Worm (Caenorhabditis elegans) whole organism, L4 larva: Measurements from ENCODE around the gene ZK892.4.
"Not testable (repeated sequence)": the region's sequence is repeated elsewhere in the genome, so short reads cannot be mapped to it uniquely, and the experiment has no call there.

Experiments
- D1046.2 ChIP-seq: fragments of 200-800 bp; sonication (Bioruptor generic); IDR thresholded peaks from 2 replicates; pipeline ENCODE4 v1.3.6; 2022; ENCODE audit warnings: missing genetic modification characterization, missing compliant biosample characterization
- F37D6.2 ChIP-seq: sonication (generic microtip); optimal IDR thresholded peaks from 2 replicates; lab custom pipeline; 2016; ENCODE audit warnings: mild to moderate bottlenecking, missing genetic modification characterization, missing compliant biosample characterization
- F44E2.7 ChIP-seq: fragments of 200-800 bp; sonication (Bioruptor generic); IDR thresholded peaks from 2 replicates; pipeline ENCODE4 v2.1.2; 2022; ENCODE audit warnings: missing genetic modification characterization, missing compliant biosample characterization
- T20F7.1 ChIP-seq: fragments of 200-800 bp; sonication (Bioruptor generic); optimal IDR thresholded peaks from 2 replicates; lab custom pipeline; 2018; ENCODE audit warnings: mild to moderate bottlenecking, missing genetic modification characterization, missing compliant biosample characterization
- T26A8.4 ChIP-seq: fragments of 200-800 bp; sonication (Bioruptor generic); IDR thresholded peaks from 2 replicates; pipeline ENCODE4 v1.3.6; 2022; ENCODE audit warnings: missing genetic modification characterization, missing compliant biosample characterization
- Y48G9A.11 ChIP-seq: fragments of 200-800 bp; sonication (Bioruptor generic); IDR thresholded peaks from 2 replicates; pipeline ENCODE4 v1.3.6; 2022; ENCODE audit warnings: missing genetic modification reagents, missing genetic modification characterization, missing compliant biosample characterization
- ZK337.2 ChIP-seq: fragments of 200-800 bp; sonication (Bioruptor generic); IDR thresholded peaks from 2 replicates; pipeline ENCODE4 v1.3.6; 2022; ENCODE audit warnings: missing genetic modification reagents, missing genetic modification characterization, missing compliant biosample characterization
- aha-1 ChIP-seq: fragments of 150-350 bp; peaks from one replicate; lab custom pipeline; 2014; ENCODE audit warnings: missing biosample characterization, missing genetic modification characterization
- arid-1 ChIP-seq: fragments of 200-800 bp; sonication (Bioruptor generic); conservative IDR thresholded peaks from 2 replicates; pipeline ENCODE4 v1.3.6; 2022; ENCODE audit warnings: missing genetic modification reagents, missing genetic modification characterization, missing compliant biosample characterization
- ceh-62 ChIP-seq: sonication (generic microtip); optimal IDR thresholded peaks from 2 replicates; lab custom pipeline; 2017; ENCODE audit warnings: missing biosample characterization, missing genetic modification characterization
- ceh-82 ChIP-seq: sonication (generic microtip); optimal IDR thresholded peaks from 2 replicates; lab custom pipeline; 2017; ENCODE audit warnings: missing biosample characterization, missing genetic modification characterization
- daf-12 ChIP-seq: fragments of 150-350 bp; optimal IDR thresholded peaks from 2 replicates; lab custom pipeline; 2014; ENCODE audit warnings: missing biosample characterization, missing genetic modification reagents, missing genetic modification characterization
- daf-16 ChIP-seq, 3 experiments: sonication (generic microtip); optimal IDR thresholded peaks; 2 replicates each; lab custom pipeline; 2016 to 2017; ENCODE audit warnings: missing genetic modification characterization in 3 of 3, missing genetic modification reagents in 3 of 3, mild to moderate bottlenecking in 2 of 3, missing compliant biosample characterization in 2 of 3, missing biosample characterization in 1 of 3, moderate library complexity in 1 of 3
- daf-8 ChIP-seq: fragments of 200-800 bp; sonication (Bioruptor generic); IDR thresholded peaks from 2 replicates; pipeline ENCODE4 v1.3.6; 2022; ENCODE audit warnings: missing genetic modification characterization, missing compliant biosample characterization
- dmd-6 ChIP-seq: fragments of 200-800 bp; sonication (Bioruptor generic); IDR thresholded peaks from 2 replicates; pipeline ENCODE4 v1.3.6; 2022; ENCODE audit warnings: missing genetic modification reagents, missing genetic modification characterization, missing compliant biosample characterization
- dmd-8 ChIP-seq: fragments of 200-800 bp; sonication (Bioruptor generic); IDR thresholded peaks from 2 replicates; pipeline ENCODE4 v1.3.6; 2022; ENCODE audit warnings: missing genetic modification characterization, missing compliant biosample characterization
- dmd-9 ChIP-seq: fragments of 200-800 bp; sonication (Bioruptor generic); IDR thresholded peaks from 2 replicates; pipeline ENCODE4 v1.3.6; 2022; ENCODE audit warnings: missing genetic modification reagents, missing genetic modification characterization, missing compliant biosample characterization
- dpl-1 ChIP-seq: fragments of 150-350 bp; optimal IDR thresholded peaks from 2 replicates; lab custom pipeline; 2014; ENCODE audit warnings: missing biosample characterization, missing genetic modification reagents, missing genetic modification characterization
- dve-1 ChIP-seq: sonication (generic microtip); optimal IDR thresholded peaks from 2 replicates; lab custom pipeline; 2017; ENCODE audit warnings: antibody characterized with exemption, mild to moderate bottlenecking, missing genetic modification characterization, missing compliant biosample characterization; ENCODE audit not compliant: insufficient read depth
- egl-43 ChIP-seq: fragments of 200-800 bp; sonication (Bioruptor generic); IDR thresholded peaks from 2 replicates; pipeline ENCODE4 v1.3.6; 2022; ENCODE audit warnings: missing genetic modification reagents, missing genetic modification characterization, missing compliant biosample characterization
- gei-8 ChIP-seq: fragments of 200-800 bp; sonication (Bioruptor generic); optimal IDR thresholded peaks from 2 replicates; lab custom pipeline; 2018; ENCODE audit warnings: mild to moderate bottlenecking, missing genetic modification characterization, missing compliant biosample characterization
- hlh-30 ChIP-seq: sonication (generic microtip); optimal IDR thresholded peaks from 2 replicates; lab custom pipeline; 2017; ENCODE audit warnings: antibody characterized with exemption, mild to moderate bottlenecking, missing genetic modification characterization, missing compliant biosample characterization; ENCODE audit not compliant: insufficient read depth
- lim-7 ChIP-seq: fragments of 200-800 bp; sonication (Bioruptor generic); IDR thresholded peaks from 2 replicates; pipeline ENCODE4 v1.3.6; 2022; ENCODE audit warnings: missing genetic modification characterization, missing compliant biosample characterization
- lin-39 ChIP-seq: fragments of 150-350 bp; optimal IDR thresholded peaks from 2 replicates; lab custom pipeline; 2014; ENCODE audit warnings: missing biosample characterization, missing genetic modification reagents, missing genetic modification characterization
- madf-5 ChIP-seq, 2 experiments: fragments of 200-800 bp; sonication (Bioruptor generic); IDR thresholded peaks; 2 replicates each; pipeline ENCODE4 v1.3.6; 2022; ENCODE audit warnings: missing compliant biosample characterization in 2 of 2, missing genetic modification characterization in 2 of 2
- mdt-29 ChIP-seq: fragments of 200-800 bp; sonication (Bioruptor generic); IDR thresholded peaks from 2 replicates; pipeline ENCODE4 v1.3.6; 2022; ENCODE audit warnings: missing genetic modification reagents, missing genetic modification characterization, missing compliant biosample characterization
- mxl-2 ChIP-seq: fragments of 200-800 bp; sonication (Bioruptor generic); conservative IDR thresholded peaks from 2 replicates; pipeline ENCODE4 v1.3.6; 2022; ENCODE audit warnings: missing genetic modification reagents, missing genetic modification characterization, missing compliant biosample characterization
- mxl-3 ChIP-seq: fragments of 200-800 bp; sonication (Bioruptor generic); optimal IDR thresholded peaks from 2 replicates; lab custom pipeline; 2018; ENCODE audit warnings: mild to moderate bottlenecking, missing genetic modification characterization, missing compliant biosample characterization
- nhr-28 ChIP-seq: fragments of 150-350 bp; optimal IDR thresholded peaks from 2 replicates; lab custom pipeline; 2014; ENCODE audit warnings: missing biosample characterization, missing genetic modification characterization
- nhr-6 ChIP-seq: fragments of 150-350 bp; optimal IDR thresholded peaks from 2 replicates; lab custom pipeline; 2014; ENCODE audit warnings: missing biosample characterization, missing genetic modification characterization
- php-3 ChIP-seq: fragments of 200-800 bp; sonication (Bioruptor generic); IDR thresholded peaks from 2 replicates; pipeline ENCODE4 v1.3.6; 2022; ENCODE audit warnings: missing genetic modification reagents, missing genetic modification characterization, missing compliant biosample characterization
- pqm-1 ChIP-seq: sonication (generic microtip); optimal IDR thresholded peaks from 2 replicates; lab custom pipeline; 2017; ENCODE audit warnings: missing biosample characterization, missing genetic modification characterization
- saeg-2 ChIP-seq: fragments of 200-800 bp; sonication (Bioruptor generic); IDR thresholded peaks from 2 replicates; pipeline ENCODE4 v1.3.6; 2022; ENCODE audit warnings: missing genetic modification reagents, missing genetic modification characterization, missing compliant biosample characterization
- snpc-1.2 ChIP-seq: fragments of 200-800 bp; sonication (Bioruptor generic); IDR thresholded peaks from 2 replicates; pipeline ENCODE4 v1.3.6; 2022; ENCODE audit warnings: missing genetic modification reagents, missing genetic modification characterization, missing compliant biosample characterization
- snpc-4 ChIP-seq: fragments of 150-350 bp; optimal IDR thresholded peaks from 2 replicates; lab custom pipeline; 2014; ENCODE audit warnings: missing biosample characterization, missing genetic modification characterization
- spr-1 ChIP-seq: sonication (generic microtip); optimal IDR thresholded peaks from 2 replicates; lab custom pipeline; 2016; ENCODE audit warnings: mild to moderate bottlenecking, missing genetic modification characterization, missing compliant biosample characterization
- spr-3 ChIP-seq: fragments of 200-800 bp; sonication (Bioruptor generic); optimal IDR thresholded peaks from 2 replicates; lab custom pipeline; 2018; ENCODE audit warnings: mild to moderate bottlenecking, missing genetic modification characterization, missing compliant biosample characterization
- tag-97 ChIP-seq: fragments of 200-800 bp; sonication (Bioruptor generic); IDR thresholded peaks from 2 replicates; pipeline ENCODE4 v1.3.6; 2022; ENCODE audit warnings: missing genetic modification characterization, missing compliant biosample characterization
- tra-1 ChIP-seq: fragments of 200-800 bp; sonication (Bioruptor generic); IDR thresholded peaks from 2 replicates; pipeline ENCODE4 v1.3.6; 2022; ENCODE audit warnings: missing genetic modification reagents, missing genetic modification characterization, missing compliant biosample characterization
- unc-62 ChIP-seq, 3 experiments: fragments of 150-350 bp in 1 of 3; sonication (generic microtip); optimal IDR thresholded peaks in 2 of 3; peaks in 1 of 3; 1 replicate in 1 of 3; 2 replicates in 2 of 3; lab custom pipeline; 2014 to 2017; ENCODE audit warnings: missing biosample characterization in 3 of 3, missing genetic modification characterization in 3 of 3, missing genetic modification reagents in 3 of 3, missing genotype in 1 of 3
- vab-7 ChIP-seq: fragments of 200-800 bp; sonication (Bioruptor generic); IDR thresholded peaks from 2 replicates; pipeline ENCODE4 v1.3.6; 2022; ENCODE audit warnings: missing genetic modification reagents, missing genetic modification characterization, missing compliant biosample characterization
- zfp-3 ChIP-seq: fragments of 200-800 bp; sonication (Bioruptor generic); conservative IDR thresholded peaks from 2 replicates; pipeline ENCODE4 v1.3.6; 2022; ENCODE audit warnings: missing genetic modification reagents, missing genetic modification characterization, missing compliant biosample characterization
- zip-2 ChIP-seq: fragments of 150-350 bp; optimal IDR thresholded peaks from 2 replicates; lab custom pipeline; 2014; ENCODE audit warnings: missing biosample characterization, missing genetic modification characterization
- ztf-11 ChIP-seq: fragments of 150-350 bp; optimal IDR thresholded peaks from 2 replicates; lab custom pipeline; 2014; ENCODE audit warnings: missing biosample characterization, missing genetic modification characterization
- ztf-7 ChIP-seq: fragments of 150-350 bp; optimal IDR thresholded peaks from 2 replicates; lab custom pipeline; 2014; ENCODE audit warnings: missing biosample characterization, missing genetic modification characterization

The ZK892.4 gene

ce11 chrII:10006266-10006665 lies at the start of gene ZK892.4:
TSS of gene ZK892.4 (plus strand) at chrII:10006566.
- TF ChIP-seq daf-16 (GFP tag; optimal IDR thresholded peaks at IDR 0.05; lab: Kevin White, UChicago); daf-16 (tag; optimal IDR thresholded peaks at IDR 0.05; lab: Kevin White, UChicago); lin-39 (tag; lab: Kevin White, UChicago); ceh-82 (tag; lab: Kevin White, UChicago): not testable (repeated sequence)
- TF ChIP-seq, all 104 proteins: peak for 0; not testable (repeated sequence) for 104

- TF ChIP-seq hlh-30 (tag; lab: Kevin White, UChicago) = peak; percentile 7
- peak in 1 of 2 experiments; percentile 84 for TF ChIP-seq unc-62 (GFP tag; optimal IDR thresholded peaks at IDR 0.05 in 1 of 2; lab: Kevin White, UChicago)
- TF ChIP-seq unc-62 (tag; optimal IDR thresholded peaks at IDR 0.05; lab: Kevin White, UChicago) = no peak
- no peak for TF ChIP-seq ztf-7
- peak; percentile 78 for TF ChIP-seq aha-1 (tag; lab: Kevin White, UChicago)
- TF ChIP-seq D1046.2 (GFP tag; lab: Robert Waterston, UW) = no peak
- TF ChIP-seq nhr-28 = no peak
- peak; percentile 56; the same call in 1 of the 2 replicates for TF ChIP-seq egl-43
Observed at ce11 chrII:9960127-9960526, 46.2 kb upstream of the ZK892.4 start.

DNA sequence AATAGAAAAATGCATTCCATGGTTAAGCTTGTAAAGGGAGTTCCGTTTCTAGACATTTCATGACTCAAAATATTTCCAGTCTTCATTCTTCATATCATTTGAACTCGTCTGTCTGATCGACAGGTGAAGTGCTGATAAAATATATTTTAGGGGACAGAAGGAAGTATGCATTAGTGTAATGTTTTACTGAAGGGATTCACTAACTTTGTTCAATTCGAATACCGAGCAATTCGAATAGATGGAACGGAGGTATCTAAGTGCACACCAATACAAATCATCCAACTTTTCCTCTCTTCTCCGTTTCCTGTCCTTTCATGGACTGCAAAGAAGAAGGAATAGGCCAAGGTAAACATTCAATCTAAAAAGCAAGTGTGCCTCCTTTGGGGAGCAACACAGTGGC lies 42.6 kb upstream of the ZK892.4 start:
- TF ChIP-seq dpl-1 (GFP tag; lab: Kevin White, UChicago) (no peak), mdt-29 (GFP tag; lab: Robert Waterston, UW) (no peak), dmd-6 (peak; percentile 25; the same call in 1 of the 2 replicates), mxl-2 (GFP tag; lab: Robert Waterston, UW) (no peak), unc-62 (GFP tag; optimal IDR thresholded peaks at IDR 0.05 in 1 of 2; lab: Kevin White, UChicago) (peak in 1 of 2 experiments; percentile 93), unc-62 (tag; optimal IDR thresholded peaks at IDR 0.05; lab: Kevin White, UChicago) (no peak), pqm-1 (peak; percentile 41), mxl-3 (GFP tag; lab: Kevin White, UChicago) (no peak)

ce11 chrII:9965325-9965724 lies 41.0 kb upstream of the ZK892.4 start:
- TF ChIP-seq F37D6.2 = no peak
- TF ChIP-seq ztf-11 = no peak
- TF ChIP-seq madf-5 (GFP tag; IDR thresholded peaks at IDR 0.05; lab: Robert Waterston, UW) = no peak
- no peak for TF ChIP-seq hlh-30 (tag; lab: Kevin White, UChicago)
- TF ChIP-seq daf-12 (tag; lab: Kevin White, UChicago) = no peak
- no peak for TF ChIP-seq vab-7
- no peak for TF ChIP-seq dmd-8 (GFP tag; lab: Robert Waterston, UW)
- TF ChIP-seq ZK337.2 (GFP tag; lab: Robert Waterston, UW) = no peak
- no peak for TF ChIP-seq T26A8.4 (GFP tag; lab: Robert Waterston, UW)
- no peak for TF ChIP-seq tag-97 (GFP tag; lab: Robert Waterston, UW)
- TF ChIP-seq snpc-4 = no peak
- no peak for TF ChIP-seq snpc-1.2
- TF ChIP-seq zip-2 (tag; lab: Kevin White, UChicago) = no peak
- no peak for TF ChIP-seq nhr-6
- no peak for TF ChIP-seq gei-8
- no peak for TF ChIP-seq ceh-62
- TF ChIP-seq saeg-2 (GFP tag; lab: Robert Waterston, UW) = no peak
- no peak for TF ChIP-seq Y48G9A.11 (GFP tag; lab: Robert Waterston, UW)

ce11 chrII:9966954-9967353 lies 39.4 kb upstream of the ZK892.4 start, which contains the start of gene dtmk-1:
TSS of gene dtmk-1 (minus strand) at chrII:9967099.
- TF ChIP-seq zfp-3 (GFP tag; lab: Robert Waterston, UW) (0 out of 2 replicates have a peak, but pooled peaks have one; percentile 9), D1046.2 (GFP tag; lab: Robert Waterston, UW) (no peak), dmd-9 (GFP tag; lab: Robert Waterston, UW) (no peak), tra-1 (GFP tag; lab: Robert Waterston, UW) (no peak), saeg-2 (GFP tag; lab: Robert Waterston, UW) (no peak), F44E2.7 (GFP tag; lab: Robert Waterston, UW) (no peak), dve-1 (tag; lab: Kevin White, UChicago) (no peak), lim-7 (GFP tag; lab: Robert Waterston, UW) (no peak), T20F7.1 (GFP tag; lab: Kevin White, UChicago) (no peak), spr-3 (no peak), daf-8 (no peak), php-3 (GFP tag; lab: Robert Waterston, UW) (no peak), spr-1 (no peak), arid-1 (GFP tag; lab: Robert Waterston, UW) (no peak), ZK337.2 (GFP tag; lab: Robert Waterston, UW) (no peak)
